Fruit fly (Drosophila melanogaster): ENCODE measurements around the gene Obp83ef.

Obp83ef gene

DNA sequence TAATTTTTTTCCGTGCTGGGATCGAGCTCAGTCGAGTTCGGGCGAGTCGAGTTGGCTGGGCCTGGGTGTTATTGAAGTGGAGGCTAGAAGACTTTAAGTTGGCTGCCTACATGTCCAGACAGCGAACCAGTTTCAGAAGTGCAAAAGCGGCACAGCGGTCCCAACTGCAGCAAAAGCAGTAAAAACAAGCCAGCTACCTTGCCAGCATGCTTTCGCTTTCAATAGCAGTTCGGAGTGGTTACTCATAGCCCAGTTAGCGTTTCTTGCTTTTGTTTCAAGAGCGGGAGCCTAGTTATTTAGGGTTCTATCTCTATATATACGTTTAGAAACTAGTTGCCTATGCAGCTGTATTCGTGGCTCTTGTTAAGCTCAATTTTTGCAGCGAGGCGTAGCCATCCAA lies 8.1 kb downstream of the Obp83ef start:
- TF ChIP-seq pan (optimal IDR thresholded peaks at IDR 0.05), result no peak
- no peak for TF ChIP-seq usp (GFP tag; optimal IDR thresholded peaks at IDR 0.05)

DNA sequence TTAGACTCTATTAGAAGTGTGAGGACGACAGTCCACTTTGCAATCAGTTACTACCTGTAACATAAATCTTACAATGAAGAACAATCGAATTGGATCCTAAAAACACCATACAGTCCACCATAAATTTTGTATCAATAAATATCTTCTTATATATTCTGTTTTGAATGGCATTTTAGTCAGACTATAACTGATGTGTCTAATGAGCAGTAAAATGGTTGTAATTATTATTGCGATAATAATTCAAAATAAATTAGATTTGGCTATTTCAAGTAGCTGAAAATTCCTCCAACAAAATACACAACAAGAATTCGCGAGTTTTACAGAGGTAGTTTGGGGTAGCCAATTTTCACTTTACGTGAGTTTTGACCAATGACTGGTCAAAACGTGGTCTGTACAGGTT lies 8.5 kb downstream of the Obp83ef start:
- TF ChIP-seq usp (GFP tag; optimal IDR thresholded peaks at IDR 0.05), result no peak
- no peak for TF ChIP-seq CG8478 (optimal IDR thresholded peaks at IDR 0.05)
- TF ChIP-seq Dll (optimal IDR thresholded peaks at IDR 0.05), result no peak
- TF ChIP-seq pan (optimal IDR thresholded peaks at IDR 0.05), result no peak
- no peak for TF ChIP-seq psq (optimal IDR thresholded peaks at IDR 0.05)
- TF ChIP-seq EcR (GFP tag; optimal IDR thresholded peaks at IDR 0.05), result no peak

DNA sequence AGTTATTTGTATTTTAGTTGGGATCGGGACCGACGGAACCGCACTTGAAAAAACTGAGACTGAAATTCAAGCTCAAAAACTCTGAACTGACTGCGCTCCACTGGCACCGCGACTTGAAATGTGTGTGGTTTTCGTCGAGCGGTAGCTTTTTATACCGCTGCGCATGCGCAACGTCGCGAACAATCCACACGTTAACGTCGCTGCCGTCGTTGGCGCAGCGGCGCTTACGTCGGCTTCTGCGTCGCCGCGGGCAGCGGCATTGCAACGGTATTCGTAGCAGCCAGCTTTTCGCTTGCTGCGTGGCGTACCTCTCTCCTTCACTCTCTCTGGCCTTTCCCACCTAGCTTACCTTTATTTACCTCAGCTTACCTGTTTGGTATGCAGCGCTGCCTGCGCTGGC lies 10.1 kb downstream of the Obp83ef start, which contains the start of gene Gasp:
Gene Gasp, minus strand, starts transcription at position 124 of the 400 bp plus-strand sequence.
- no peak for TF ChIP-seq Dll (optimal IDR thresholded peaks at IDR 0.05)
- TF ChIP-seq EcR (GFP tag; optimal IDR thresholded peaks at IDR 0.05), result no peak
- TF ChIP-seq psq (optimal IDR thresholded peaks at IDR 0.05), result no peak
- no peak for TF ChIP-seq usp (GFP tag; optimal IDR thresholded peaks at IDR 0.05)
- TF ChIP-seq pan (optimal IDR thresholded peaks at IDR 0.05), result no peak
- TF ChIP-seq CG8478 (optimal IDR thresholded peaks at IDR 0.05), result no peak

DNA sequence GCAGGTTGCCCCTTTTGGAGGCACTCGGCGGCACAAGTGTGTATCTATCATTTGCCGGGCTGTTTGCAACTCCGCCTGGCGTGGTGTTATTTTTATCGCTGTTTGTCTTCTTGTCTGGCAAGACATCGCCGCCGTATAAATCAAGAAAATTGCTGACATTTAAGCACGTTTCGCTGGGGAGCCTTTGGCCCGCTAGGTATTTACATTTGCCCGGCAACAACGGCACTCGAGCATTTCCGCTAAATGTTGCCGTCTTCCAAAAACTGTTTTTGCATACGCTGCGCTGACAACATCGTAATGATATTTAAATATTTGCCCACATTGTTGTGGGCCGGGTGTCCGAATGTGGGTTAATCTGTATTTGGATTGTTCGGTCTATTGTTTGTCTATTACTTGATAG lies 12.5 kb downstream of the Obp83ef start:
- TF ChIP-seq Dll (optimal IDR thresholded peaks at IDR 0.05) (no peak), usp (GFP tag; optimal IDR thresholded peaks at IDR 0.05) (no peak), CG8478 (optimal IDR thresholded peaks at IDR 0.05) (no peak), EcR (GFP tag; optimal IDR thresholded peaks at IDR 0.05) (no peak), pan (optimal IDR thresholded peaks at IDR 0.05) (no peak), psq (optimal IDR thresholded peaks at IDR 0.05) (no peak)

DNA sequence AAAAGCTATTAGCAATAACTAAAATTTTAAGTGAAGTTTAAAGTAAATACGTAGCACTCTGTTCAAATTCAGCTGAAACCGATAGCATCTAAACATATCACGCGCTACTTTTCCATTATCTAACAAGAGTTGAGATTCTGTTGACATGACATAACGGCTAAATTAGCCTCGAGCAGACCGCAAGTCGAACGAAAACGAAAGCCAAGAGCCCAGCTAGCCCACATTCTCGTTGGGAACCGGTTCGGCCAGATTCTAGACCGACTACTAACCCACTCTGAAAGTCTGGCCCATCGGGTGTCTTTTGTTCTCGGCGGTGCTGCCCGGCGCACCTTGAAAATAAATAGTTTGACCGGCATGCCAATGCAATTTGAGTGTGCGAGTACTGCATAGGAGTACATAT lies 13.8 kb downstream of the Obp83ef start:
- no peak for TF ChIP-seq usp (GFP tag; optimal IDR thresholded peaks at IDR 0.05)
- TF ChIP-seq pan (optimal IDR thresholded peaks at IDR 0.05), result no peak
- TF ChIP-seq CG8478 (optimal IDR thresholded peaks at IDR 0.05), result no peak
- TF ChIP-seq psq (optimal IDR thresholded peaks at IDR 0.05), result no peak
- TF ChIP-seq EcR (GFP tag; optimal IDR thresholded peaks at IDR 0.05), result no peak
- no peak for TF ChIP-seq Dll (optimal IDR thresholded peaks at IDR 0.05)

DNA sequence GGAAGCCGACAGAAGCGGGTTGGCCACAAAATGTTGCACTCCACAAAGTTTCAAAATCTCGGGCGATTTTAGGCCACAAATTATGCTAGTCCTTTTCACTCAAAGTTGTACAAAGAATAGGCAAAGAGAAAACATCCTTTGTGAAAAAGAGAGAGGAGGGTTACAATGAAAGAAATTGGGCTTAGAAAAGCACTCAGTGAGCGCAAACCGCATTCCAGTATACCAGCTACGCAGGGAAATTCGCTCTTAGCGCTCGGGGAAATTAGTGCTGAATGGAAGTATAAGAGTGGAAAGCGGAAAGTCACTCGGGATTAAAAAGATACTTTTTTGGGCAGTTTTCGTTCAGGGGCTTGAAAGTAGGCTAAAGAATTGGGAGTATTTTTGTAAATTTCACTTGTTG lies 28.7 kb downstream of the Obp83ef start:
- TF ChIP-seq Dll (optimal IDR thresholded peaks at IDR 0.05) (no peak), psq (optimal IDR thresholded peaks at IDR 0.05) (no peak), pan (optimal IDR thresholded peaks at IDR 0.05) (no peak), usp (GFP tag; optimal IDR thresholded peaks at IDR 0.05) (no peak), CG8478 (optimal IDR thresholded peaks at IDR 0.05) (no peak), EcR (GFP tag; optimal IDR thresholded peaks at IDR 0.05) (no peak)

dm6 chr3R:6078183-6078582 lies 32.7 kb downstream of the Obp83ef start, which contains the start of gene Or83c:
Gene Or83c, minus strand, starts transcription at chr3R:6078283.
- no peak for TF ChIP-seq pan (optimal IDR thresholded peaks at IDR 0.05)
- TF ChIP-seq psq (optimal IDR thresholded peaks at IDR 0.05), result no peak
- TF ChIP-seq EcR (GFP tag; optimal IDR thresholded peaks at IDR 0.05), result no peak
- TF ChIP-seq usp (GFP tag; optimal IDR thresholded peaks at IDR 0.05), result no peak
- no peak for TF ChIP-seq Dll (optimal IDR thresholded peaks at IDR 0.05)
- TF ChIP-seq CG8478 (optimal IDR thresholded peaks at IDR 0.05), result no peak
